Worm (Caenorhabditis elegans) whole organism, L2 larva: ENCODE measurements around the gene ugt-9.

Experiments used
- R02D3.7 ChIP-seq: fragments of 150-350 bp; optimal IDR thresholded peaks from 2 replicates; lab custom pipeline; 2014; ENCODE audit warnings: missing biosample characterization, missing genetic modification characterization
- ZK546.5 ChIP-seq: sonication (generic microtip); optimal IDR thresholded peaks from 2 replicates; lab custom pipeline; 2017; ENCODE audit warnings: missing biosample characterization, missing genetic modification characterization
- alr-1 ChIP-seq: fragments of 150-350 bp; optimal IDR thresholded peaks from 2 replicates; lab custom pipeline; 2014; ENCODE audit warnings: missing biosample characterization, missing genetic modification characterization
- aly-2 ChIP-seq: fragments of 150-350 bp; optimal IDR thresholded peaks from 2 replicates; lab custom pipeline; 2014; ENCODE audit warnings: missing biosample characterization, missing genetic modification characterization
- ama-1 ChIP-seq: fragments of 150-350 bp; optimal IDR thresholded peaks from 2 replicates; lab custom pipeline; 2018; ENCODE audit warnings: inconsistent platforms
- ceh-82 ChIP-seq: fragments of 150-350 bp; optimal IDR thresholded peaks from 2 replicates; lab custom pipeline; 2014; ENCODE audit warnings: missing biosample characterization, missing genetic modification characterization
- dmd-4 ChIP-seq: sonication (generic microtip); optimal IDR thresholded peaks from 2 replicates; lab custom pipeline; 2017; ENCODE audit warnings: missing biosample characterization, missing genetic modification characterization
- egl-27 ChIP-seq: sonication (generic microtip); optimal IDR thresholded peaks from 3 replicates; lab custom pipeline; 2017; ENCODE audit warnings: missing biosample characterization, missing genetic modification reagents, missing genetic modification characterization
- elt-1 ChIP-seq: fragments of 150-350 bp; optimal IDR thresholded peaks from 2 replicates; lab custom pipeline; 2014; ENCODE audit warnings: missing biosample characterization, missing genetic modification characterization
- elt-3 ChIP-seq: sonication (generic microtip); optimal IDR thresholded peaks from 2 replicates; lab custom pipeline; 2017; ENCODE audit warnings: missing biosample characterization, missing genetic modification characterization
- fos-1 ChIP-seq: fragments of 150-350 bp; optimal IDR thresholded peaks from 2 replicates; lab custom pipeline; 2014; ENCODE audit warnings: missing biosample characterization, missing genetic modification characterization
- lin-11 ChIP-seq: fragments of 150-350 bp; sonication (generic microtip); optimal IDR thresholded peaks from 2 replicates; lab custom pipeline; 2014; ENCODE audit warnings: missing biosample characterization, missing genetic modification characterization, inconsistent platforms, mixed read lengths
- lsy-2 ChIP-seq, 2 experiments: fragments of 150-350 bp in 1 of 2; sonication (generic microtip) in 1 of 2; optimal IDR thresholded peaks; 2 replicates each; lab custom pipeline; 2014 to 2017; ENCODE audit warnings: missing biosample characterization in 2 of 2, missing genetic modification characterization in 2 of 2
- mab-5 ChIP-seq: fragments of 150-350 bp; optimal IDR thresholded peaks from 2 replicates; lab custom pipeline; 2014; ENCODE audit warnings: missing biosample characterization, missing genetic modification characterization
- mdl-1 ChIP-seq, 2 experiments: fragments of 150-350 bp in 1 of 2; sonication (generic microtip) in 1 of 2; optimal IDR thresholded peaks; 2 replicates each; lab custom pipeline; 2017; ENCODE audit warnings: missing biosample characterization in 2 of 2, missing genetic modification characterization in 2 of 2
- nhr-10 ChIP-seq: sonication (generic microtip); optimal IDR thresholded peaks from 2 replicates; lab custom pipeline; 2017; ENCODE audit warnings: missing biosample characterization, missing genetic modification characterization
- nhr-12 ChIP-seq: fragments of 150-350 bp; optimal IDR thresholded peaks from 2 replicates; lab custom pipeline; 2014; ENCODE audit warnings: missing biosample characterization, missing genetic modification characterization
- nhr-129 ChIP-seq: fragments of 150-350 bp; optimal IDR thresholded peaks from 2 replicates; lab custom pipeline; 2014; ENCODE audit warnings: missing biosample characterization, missing genetic modification characterization
- nhr-21 ChIP-seq: fragments of 150-350 bp; optimal IDR thresholded peaks from 2 replicates; lab custom pipeline; 2014; ENCODE audit warnings: missing biosample characterization, missing genetic modification characterization
- nhr-23 ChIP-seq: fragments of 150-350 bp; optimal IDR thresholded peaks from 2 replicates; lab custom pipeline; 2014; ENCODE audit warnings: missing biosample characterization, missing genetic modification reagents, missing genetic modification characterization
- nhr-6 ChIP-seq: fragments of 150-350 bp; optimal IDR thresholded peaks from 2 replicates; lab custom pipeline; 2014; ENCODE audit warnings: missing biosample characterization, missing genetic modification characterization
- peb-1 ChIP-seq: fragments of 150-350 bp; optimal IDR thresholded peaks from 2 replicates; lab custom pipeline; 2014; ENCODE audit warnings: missing biosample characterization, missing genetic modification characterization
- sem-4 ChIP-seq: fragments of 150-350 bp; optimal IDR thresholded peaks from 2 replicates; lab custom pipeline; 2014; ENCODE audit warnings: missing biosample characterization, missing genetic modification reagents, missing genetic modification characterization
- skn-1 ChIP-seq: sonication (generic microtip); optimal IDR thresholded peaks from 2 replicates; lab custom pipeline; 2017; ENCODE audit warnings: missing biosample characterization, missing genetic modification characterization
- sma-9 ChIP-seq, 2 experiments: fragments of 150-350 bp in 1 of 2; sonication (generic microtip) in 1 of 2; optimal IDR thresholded peaks; 2 replicates each; lab custom pipeline; 2014 to 2016; ENCODE audit warnings: missing genetic modification characterization in 2 of 2, mild to moderate bottlenecking in 1 of 2, missing biosample characterization in 1 of 2, missing compliant biosample characterization in 1 of 2, missing genetic modification reagents in 1 of 2, moderate library complexity in 1 of 2
- snpc-4 ChIP-seq: fragments of 150-350 bp; optimal IDR thresholded peaks from 2 replicates; lab custom pipeline; 2014; ENCODE audit warnings: missing biosample characterization, missing genetic modification characterization
- unc-39 ChIP-seq: fragments of 150-350 bp; optimal IDR thresholded peaks from 2 replicates; lab custom pipeline; 2014; ENCODE audit warnings: missing biosample characterization, missing genetic modification characterization
- unc-62 ChIP-seq: fragments of 150-350 bp; optimal IDR thresholded peaks from 2 replicates; lab custom pipeline; 2014; ENCODE audit warnings: missing biosample characterization, missing genetic modification reagents, missing genetic modification characterization
- zag-1 ChIP-seq: fragments of 150-350 bp; optimal IDR thresholded peaks from 2 replicates; lab custom pipeline; 2014; ENCODE audit warnings: missing biosample characterization, missing genetic modification characterization
- ztf-1 ChIP-seq: fragments of 200-800 bp; sonication (Bioruptor generic); conservative IDR thresholded peaks from 2 replicates; pipeline ENCODE4 v1.3.6; 2022; ENCODE audit warnings: missing genetic modification characterization, missing compliant biosample characterization
- ztf-11 ChIP-seq: sonication (generic microtip); optimal IDR thresholded peaks from 2 replicates; lab custom pipeline; 2017; ENCODE audit warnings: missing biosample characterization, missing genetic modification characterization
- ztf-4 ChIP-seq: fragments of 150-350 bp; optimal IDR thresholded peaks from 2 replicates; lab custom pipeline; 2014; ENCODE audit warnings: missing biosample characterization, missing genetic modification characterization

ugt-9 gene

ce11 chrV:4865364-4865763 lies 30.5 kb upstream of the ugt-9 start, which contains the start of gene srd-32:
TSS of gene srd-32 (plus strand) at chrV:4865664.
- TF ChIP-seq nhr-23 (tag; lab: Kevin White, UChicago) = no peak
- no peak for TF ChIP-seq nhr-21 (tag; lab: Kevin White, UChicago)
- no peak for TF ChIP-seq mab-5 (tag; lab: Kevin White, UChicago)
- TF ChIP-seq skn-1 (tag; lab: Kevin White, UChicago) = no peak
- TF ChIP-seq alr-1 = no peak
- no peak for TF ChIP-seq sma-9 (GFP tag; optimal IDR thresholded peaks at IDR 0.05; lab: Kevin White, UChicago)
- TF ChIP-seq sma-9 (tag; optimal IDR thresholded peaks at IDR 0.05; lab: Kevin White, UChicago) = no peak
- no peak for TF ChIP-seq R02D3.7 (tag; lab: Kevin White, UChicago)
- no peak for TF ChIP-seq ama-1 (lab: Kevin White, UChicago)

ce11 chrV:4867535-4867934 lies 28.3 kb upstream of the ugt-9 start:
- TF ChIP-seq lsy-2 (tag; optimal IDR thresholded peaks at IDR 0.05; lab: Kevin White, UChicago) (peak in 1 of 2 experiments; percentile 12), snpc-4 (tag; lab: Kevin White, UChicago) (no peak)

ce11 chrV:4868698-4869097 lies 27.1 kb upstream of the ugt-9 start:
- TF ChIP-seq ztf-11 (no peak), ZK546.5 (tag; lab: Kevin White, UChicago) (no peak), unc-39 (tag; lab: Kevin White, UChicago) (no peak), lin-11 (tag; lab: Kevin White, UChicago) (no peak), nhr-21 (tag; lab: Kevin White, UChicago) (no peak), sem-4 (tag; lab: Kevin White, UChicago) (no peak), dmd-4 (tag; lab: Kevin White, UChicago) (no peak), sma-9 (GFP tag; optimal IDR thresholded peaks at IDR 0.05; lab: Kevin White, UChicago) (no peak), sma-9 (tag; optimal IDR thresholded peaks at IDR 0.05; lab: Kevin White, UChicago) (no peak), alr-1 (no peak), nhr-6 (tag; lab: Kevin White, UChicago) (no peak), mab-5 (tag; lab: Kevin White, UChicago) (no peak), nhr-129 (tag; lab: Kevin White, UChicago) (no peak), unc-62 (GFP tag; lab: Kevin White, UChicago) (no peak)
- TF ChIP-seq, all 48 proteins: peak for 0

- TF ChIP-seq elt-3 (tag; lab: Kevin White, UChicago) (no peak), nhr-21 (tag; lab: Kevin White, UChicago) (peak; percentile 42), alr-1 (no peak), lsy-2 (tag; optimal IDR thresholded peaks at IDR 0.05; lab: Kevin White, UChicago) (peak in 1 of 2 experiments; percentile 32)
These were observed 25.2 kb upstream of the ugt-9 start for ce11 chrV:4870627-4871026.

- TF ChIP-seq ZK546.5 (tag; lab: Kevin White, UChicago) (no peak), nhr-12 (no peak), sem-4 (tag; lab: Kevin White, UChicago) (no peak), aly-2 (tag; lab: Kevin White, UChicago) (no peak), egl-27 (tag; lab: Kevin White, UChicago) (no peak), sma-9 (GFP tag; optimal IDR thresholded peaks at IDR 0.05; lab: Kevin White, UChicago) (no peak), sma-9 (tag; optimal IDR thresholded peaks at IDR 0.05; lab: Kevin White, UChicago) (no peak), peb-1 (tag; lab: Kevin White, UChicago) (no peak), skn-1 (tag; lab: Kevin White, UChicago) (no peak), ztf-1 (GFP tag; lab: Robert Waterston, UW) (no peak), zag-1 (tag; lab: Kevin White, UChicago) (no peak)
These were observed 23.9 kb upstream of the ugt-9 start, which contains the start of gene srd-33 for ce11 chrV:4871992-4872391. TSS of gene srd-33 (plus strand) at chrV:4872292.

- no peak for TF ChIP-seq zag-1 (tag; lab: Kevin White, UChicago)
- TF ChIP-seq mdl-1 (tag; optimal IDR thresholded peaks at IDR 0.05; lab: Kevin White, UChicago) = no peak
- no peak for TF ChIP-seq ceh-82 (tag; lab: Kevin White, UChicago)
- TF ChIP-seq ztf-4 (tag; lab: Kevin White, UChicago) = no peak
- TF ChIP-seq elt-1 = no peak
- TF ChIP-seq dmd-4 (tag; lab: Kevin White, UChicago) = no peak
- TF ChIP-seq fos-1 (tag; lab: Kevin White, UChicago) = no peak
- TF ChIP-seq nhr-10 (tag; lab: Kevin White, UChicago) = no peak
- TF ChIP-seq mab-5 (tag; lab: Kevin White, UChicago) = no peak
These were observed 18.3 kb upstream of the ugt-9 start, which contains the start of gene T19H12.6 for ce11 chrV:4877587-4877986. TSS of gene T19H12.6 (minus strand) at chrV:4877687.
